Worm (Caenorhabditis elegans) whole organism, young adult: Measurements from ENCODE around the gene dhcr-7.

Source experiments
- F23B12.7 ChIP-seq: sonication (generic microtip); optimal IDR thresholded peaks from 2 replicates; lab custom pipeline; 2017; ENCODE audit warnings: missing genetic modification characterization, mild to moderate bottlenecking, missing compliant biosample characterization, antibody characterized with exemption, moderate library complexity; ENCODE audit not compliant: insufficient read depth
- K12H6.12 ChIP-seq: fragments of 200-800 bp; sonication (Bioruptor generic); optimal IDR thresholded peaks from 2 replicates; lab custom pipeline; 2018; ENCODE audit warnings: mild to moderate bottlenecking, missing genetic modification characterization, missing compliant biosample characterization
- ama-1 ChIP-seq, 3 experiments: fragments of 150-350 bp in 1 of 3; sonication (generic microtip) in 2 of 3; optimal IDR thresholded peaks; 2 replicates each; lab custom pipeline; 2014 to 2018; ENCODE audit warnings: missing biosample characterization in 2 of 3, missing genetic modification characterization in 2 of 3, missing genetic modification reagents in 2 of 3
- lag-1 ChIP-seq: fragments of 200-800 bp; sonication (Bioruptor generic); IDR thresholded peaks from 2 replicates; pipeline ENCODE4 v1.3.6; 2022; ENCODE audit warnings: missing genetic modification reagents, missing genetic modification characterization, missing compliant biosample characterization
- let-607 ChIP-seq, 2 experiments: fragments of 200-800 bp in 1 of 2; sonication (Bioruptor generic) in 1 of 2; sonication (generic microtip) in 1 of 2; optimal IDR thresholded peaks; 2 replicates each; lab custom pipeline; 2016 to 2018; ENCODE audit warnings: mild to moderate bottlenecking in 2 of 2, missing compliant biosample characterization in 2 of 2, missing genetic modification characterization in 2 of 2, moderate library complexity in 2 of 2, missing genotype in 1 of 2
- lin-40 ChIP-seq: sonication (generic microtip); optimal IDR thresholded peaks from 2 replicates; lab custom pipeline; 2016; ENCODE audit warnings: missing genetic modification characterization, mild to moderate bottlenecking, missing compliant biosample characterization, missing genotype, missing genetic modification reagents
- lin-54 ChIP-seq: fragments of 200-800 bp; sonication (Bioruptor generic); optimal IDR thresholded peaks from 2 replicates; lab custom pipeline; 2018; ENCODE audit warnings: mild to moderate bottlenecking, missing genetic modification characterization, missing compliant biosample characterization
- sdz-38 ChIP-seq: sonication (generic microtip); optimal IDR thresholded peaks from 2 replicates; lab custom pipeline; 2016; ENCODE audit warnings: missing genotype, missing genetic modification characterization, missing compliant biosample characterization
- sea-2 ChIP-seq: fragments of 200-800 bp; sonication (Bioruptor generic); IDR thresholded peaks from 2 replicates; pipeline ENCODE4 v1.3.6; 2022; ENCODE audit warnings: missing genetic modification characterization, missing compliant biosample characterization
- snpc-4 ChIP-seq, 5 experiments: fragments of 150-350 bp in 1 of 5; sonication (generic microtip) in 4 of 5; optimal IDR thresholded peaks; 2 replicates each; lab custom pipeline; 2014 to 2018; ENCODE audit warnings: missing genetic modification characterization in 5 of 5, missing biosample characterization in 3 of 5, antibody characterized with exemption in 2 of 5, mild to moderate bottlenecking in 2 of 5, missing compliant biosample characterization in 2 of 5, missing genotype in 2 of 5, moderate library complexity in 2 of 5, missing genetic modification reagents in 1 of 5

DNA sequence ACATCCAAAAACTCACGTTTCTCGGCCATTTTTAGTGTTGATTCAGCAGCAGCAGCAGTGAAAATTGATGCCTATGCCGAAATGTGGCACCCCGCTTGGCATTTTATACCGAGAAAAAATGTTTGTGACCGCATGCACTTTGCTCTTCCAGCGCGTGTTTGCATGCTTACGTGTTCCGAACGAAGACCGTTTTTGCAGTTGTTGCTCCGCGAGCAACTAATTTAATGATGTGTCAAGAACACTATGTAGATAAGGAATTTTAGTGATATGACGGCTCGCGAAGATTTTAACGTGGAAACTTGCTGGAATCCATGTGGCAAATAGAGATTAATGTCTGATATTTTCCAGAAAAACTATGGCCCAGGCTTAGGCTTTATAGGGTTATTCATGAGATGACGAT, 13.8 kb upstream of the dhcr-7 start, which contains the start of gene dct-16:
- TF ChIP-seq sdz-38 (tag; lab: Kevin White, UChicago), result no peak
- no peak for TF ChIP-seq snpc-4 (GFP tag; optimal IDR thresholded peaks at IDR 0.05; lab: Kevin White, UChicago)
- no peak for TF ChIP-seq snpc-4 (tag; optimal IDR thresholded peaks at IDR 0.05; lab: Kevin White, UChicago)
- no peak for TF ChIP-seq K12H6.12 (tag; lab: Kevin White, UChicago)
- TF ChIP-seq lin-40 (tag; lab: Kevin White, UChicago), result no peak
- no peak for TF ChIP-seq ama-1 (optimal IDR thresholded peaks at IDR 0.05; lab: Kevin White, UChicago)
- no peak for TF ChIP-seq ama-1 (GFP tag; optimal IDR thresholded peaks at IDR 0.05; lab: Kevin White, UChicago)
- TF ChIP-seq lin-54 (GFP tag; lab: Kevin White, UChicago), result no peak
- no peak for TF ChIP-seq lag-1 (GFP tag; lab: Robert Waterston, UW)
- TF ChIP-seq let-607 (tag; optimal IDR thresholded peaks at IDR 0.05; lab: Kevin White, UChicago), result peak; percentile 95 to 97
- TF ChIP-seq sea-2 (GFP tag; lab: Robert Waterston, UW), result no peak
- TF ChIP-seq F23B12.7, result no peak
